Worm (Caenorhabditis elegans) whole organism, L4 larva: ENCODE data around the gene srz-97.
A peak's percentile ranks its signal among the peaks of the same experiment; 100 is the strongest.

ENCODE experiments used
- F10B5.3 ChIP-seq: sonication (generic microtip); optimal IDR thresholded peaks from 2 replicates; lab custom pipeline; 2016; ENCODE audit warnings: mild to moderate bottlenecking, missing genetic modification characterization, missing compliant biosample characterization
- R02D3.7 ChIP-seq: fragments of 150-350 bp; sonication (generic microtip); optimal IDR thresholded peaks from 3 replicates; lab custom pipeline; 2014; ENCODE audit warnings: missing biosample characterization, missing genetic modification characterization
- Y48G9A.11 ChIP-seq: fragments of 200-800 bp; sonication (Bioruptor generic); IDR thresholded peaks from 2 replicates; pipeline ENCODE4 v1.3.6; 2022; ENCODE audit warnings: missing genetic modification reagents, missing genetic modification characterization, missing compliant biosample characterization
- Y75B8A.6 ChIP-seq: fragments of 200-800 bp; sonication (Bioruptor generic); IDR thresholded peaks from 2 replicates; pipeline ENCODE4 v1.3.6; 2022; ENCODE audit warnings: missing genetic modification reagents, missing genetic modification characterization, missing compliant biosample characterization
- aha-1 ChIP-seq: fragments of 150-350 bp; peaks from one replicate; lab custom pipeline; 2014; ENCODE audit warnings: missing biosample characterization, missing genetic modification characterization
- attf-4 ChIP-seq: sonication (generic microtip); optimal IDR thresholded peaks from 3 replicates; lab custom pipeline; 2017; ENCODE audit warnings: missing biosample characterization, missing genetic modification characterization
- ceh-28 ChIP-seq: fragments of 150-350 bp; optimal IDR thresholded peaks from 2 replicates; lab custom pipeline; 2014; ENCODE audit warnings: missing biosample characterization, missing genetic modification reagents, missing genetic modification characterization
- ceh-44 ChIP-seq: fragments of 200-800 bp; sonication (Bioruptor generic); IDR thresholded peaks from 2 replicates; pipeline ENCODE4 v1.3.6; 2022; ENCODE audit warnings: missing genetic modification reagents, missing genetic modification characterization, missing compliant biosample characterization
- ceh-62 ChIP-seq: sonication (generic microtip); optimal IDR thresholded peaks from 2 replicates; lab custom pipeline; 2017; ENCODE audit warnings: missing biosample characterization, missing genetic modification characterization
- ceh-82 ChIP-seq: sonication (generic microtip); optimal IDR thresholded peaks from 2 replicates; lab custom pipeline; 2017; ENCODE audit warnings: missing biosample characterization, missing genetic modification characterization
- cey-2 ChIP-seq: sonication (generic microtip); optimal IDR thresholded peaks from 3 replicates; lab custom pipeline; 2017; ENCODE audit warnings: missing genetic modification characterization, mild to moderate bottlenecking, missing compliant biosample characterization, antibody characterized with exemption, borderline replicate concordance; ENCODE audit not compliant: insufficient read depth
- daf-16 ChIP-seq, 3 experiments: sonication (generic microtip); optimal IDR thresholded peaks; 2 replicates each; lab custom pipeline; 2016 to 2017; ENCODE audit warnings: missing genetic modification characterization in 3 of 3, missing genetic modification reagents in 3 of 3, mild to moderate bottlenecking in 2 of 3, missing compliant biosample characterization in 2 of 3, missing biosample characterization in 1 of 3, moderate library complexity in 1 of 3
- daf-8 ChIP-seq: fragments of 200-800 bp; sonication (Bioruptor generic); IDR thresholded peaks from 2 replicates; pipeline ENCODE4 v1.3.6; 2022; ENCODE audit warnings: missing genetic modification characterization, missing compliant biosample characterization
- dpl-1 ChIP-seq: fragments of 150-350 bp; optimal IDR thresholded peaks from 2 replicates; lab custom pipeline; 2014; ENCODE audit warnings: missing biosample characterization, missing genetic modification reagents, missing genetic modification characterization
- duxl-1 ChIP-seq: sonication (generic microtip); optimal IDR thresholded peaks from 2 replicates; lab custom pipeline; 2016; ENCODE audit warnings: mild to moderate bottlenecking, missing genetic modification characterization, moderate library complexity, missing compliant biosample characterization; ENCODE audit not compliant: poor library complexity
- fkh-10 ChIP-seq: fragments of 150-350 bp; optimal IDR thresholded peaks from 2 replicates; lab custom pipeline; 2014; ENCODE audit warnings: missing biosample characterization, missing genetic modification reagents, missing genetic modification characterization
- fos-1 ChIP-seq: fragments of 150-350 bp; optimal IDR thresholded peaks from 2 replicates; lab custom pipeline; 2014; ENCODE audit warnings: missing biosample characterization, missing genetic modification characterization
- hif-1 ChIP-seq, 2 experiments: sonication (generic microtip); optimal IDR thresholded peaks; 2 replicates each; lab custom pipeline; 2016 to 2017; ENCODE audit warnings: missing compliant biosample characterization in 2 of 2, missing genetic modification characterization in 2 of 2, missing genetic modification reagents in 2 of 2, missing genotype in 2 of 2, mild to moderate bottlenecking in 1 of 2
- lin-15B ChIP-seq: fragments of 150-350 bp; sonication (generic microtip); optimal IDR thresholded peaks from 3 replicates; lab custom pipeline; 2014; ENCODE audit warnings: missing biosample characterization, missing genetic modification characterization
- lin-29 ChIP-seq: fragments of 200-800 bp; sonication (Bioruptor generic); IDR thresholded peaks from 2 replicates; pipeline ENCODE4 v1.3.6; 2022; ENCODE audit warnings: missing genetic modification reagents, missing genetic modification characterization, missing compliant biosample characterization
- lin-39 ChIP-seq: fragments of 150-350 bp; optimal IDR thresholded peaks from 2 replicates; lab custom pipeline; 2014; ENCODE audit warnings: missing biosample characterization, missing genetic modification reagents, missing genetic modification characterization
- madf-9 ChIP-seq: fragments of 200-800 bp; sonication (Bioruptor generic); conservative IDR thresholded peaks from 2 replicates; pipeline ENCODE4 v1.3.6; 2022; ENCODE audit warnings: missing genetic modification reagents, missing genetic modification characterization, missing compliant biosample characterization
- mep-1 ChIP-seq: fragments of 150-350 bp; sonication (generic microtip); optimal IDR thresholded peaks from 3 replicates; lab custom pipeline; 2014; ENCODE audit warnings: missing biosample characterization, missing genetic modification characterization
- nhr-102 ChIP-seq: sonication (generic microtip); optimal IDR thresholded peaks from 2 replicates; lab custom pipeline; 2016; ENCODE audit warnings: mild to moderate bottlenecking, missing genetic modification characterization, moderate library complexity, missing compliant biosample characterization
- nhr-11 ChIP-seq: fragments of 150-350 bp; optimal IDR thresholded peaks from 2 replicates; lab custom pipeline; 2014; ENCODE audit warnings: missing biosample characterization, missing genetic modification characterization
- nhr-76 ChIP-seq: fragments of 150-350 bp; optimal IDR thresholded peaks from 2 replicates; lab custom pipeline; 2014; ENCODE audit warnings: missing biosample characterization, missing genetic modification characterization
- saeg-2 ChIP-seq: fragments of 200-800 bp; sonication (Bioruptor generic); IDR thresholded peaks from 2 replicates; pipeline ENCODE4 v1.3.6; 2022; ENCODE audit warnings: missing genetic modification reagents, missing genetic modification characterization, missing compliant biosample characterization
- set-16 ChIP-seq: fragments of 200-800 bp; sonication (Bioruptor generic); IDR thresholded peaks from 2 replicates; pipeline ENCODE4 v1.3.6; 2022; ENCODE audit warnings: missing genetic modification reagents, missing genetic modification characterization, missing compliant biosample characterization
- skn-1 ChIP-seq: fragments of 150-350 bp; optimal IDR thresholded peaks from 2 replicates; lab custom pipeline; 2014; ENCODE audit warnings: missing biosample characterization, missing genetic modification characterization
- snpc-4 ChIP-seq: fragments of 150-350 bp; optimal IDR thresholded peaks from 2 replicates; lab custom pipeline; 2014; ENCODE audit warnings: missing biosample characterization, missing genetic modification characterization
- spr-1 ChIP-seq: sonication (generic microtip); optimal IDR thresholded peaks from 2 replicates; lab custom pipeline; 2016; ENCODE audit warnings: mild to moderate bottlenecking, missing genetic modification characterization, missing compliant biosample characterization
- spr-3 ChIP-seq: fragments of 200-800 bp; sonication (Bioruptor generic); optimal IDR thresholded peaks from 2 replicates; lab custom pipeline; 2018; ENCODE audit warnings: mild to moderate bottlenecking, missing genetic modification characterization, missing compliant biosample characterization
- tra-1 ChIP-seq: fragments of 200-800 bp; sonication (Bioruptor generic); IDR thresholded peaks from 2 replicates; pipeline ENCODE4 v1.3.6; 2022; ENCODE audit warnings: missing genetic modification reagents, missing genetic modification characterization, missing compliant biosample characterization
- unc-62 ChIP-seq, 3 experiments: fragments of 150-350 bp in 1 of 3; sonication (generic microtip); optimal IDR thresholded peaks in 2 of 3; peaks in 1 of 3; 1 replicate in 1 of 3; 2 replicates in 2 of 3; lab custom pipeline; 2014 to 2017; ENCODE audit warnings: missing biosample characterization in 3 of 3, missing genetic modification characterization in 3 of 3, missing genetic modification reagents in 3 of 3, missing genotype in 1 of 3
- vab-7 ChIP-seq: fragments of 200-800 bp; sonication (Bioruptor generic); IDR thresholded peaks from 2 replicates; pipeline ENCODE4 v1.3.6; 2022; ENCODE audit warnings: missing genetic modification reagents, missing genetic modification characterization, missing compliant biosample characterization
- zfp-3 ChIP-seq: fragments of 200-800 bp; sonication (Bioruptor generic); conservative IDR thresholded peaks from 2 replicates; pipeline ENCODE4 v1.3.6; 2022; ENCODE audit warnings: missing genetic modification reagents, missing genetic modification characterization, missing compliant biosample characterization
- zip-2 ChIP-seq: fragments of 150-350 bp; optimal IDR thresholded peaks from 2 replicates; lab custom pipeline; 2014; ENCODE audit warnings: missing biosample characterization, missing genetic modification characterization
- ztf-11 ChIP-seq: fragments of 150-350 bp; optimal IDR thresholded peaks from 2 replicates; lab custom pipeline; 2014; ENCODE audit warnings: missing biosample characterization, missing genetic modification characterization
- ztf-7 ChIP-seq: fragments of 150-350 bp; optimal IDR thresholded peaks from 2 replicates; lab custom pipeline; 2014; ENCODE audit warnings: missing biosample characterization, missing genetic modification characterization

srz-97 gene

DNA sequence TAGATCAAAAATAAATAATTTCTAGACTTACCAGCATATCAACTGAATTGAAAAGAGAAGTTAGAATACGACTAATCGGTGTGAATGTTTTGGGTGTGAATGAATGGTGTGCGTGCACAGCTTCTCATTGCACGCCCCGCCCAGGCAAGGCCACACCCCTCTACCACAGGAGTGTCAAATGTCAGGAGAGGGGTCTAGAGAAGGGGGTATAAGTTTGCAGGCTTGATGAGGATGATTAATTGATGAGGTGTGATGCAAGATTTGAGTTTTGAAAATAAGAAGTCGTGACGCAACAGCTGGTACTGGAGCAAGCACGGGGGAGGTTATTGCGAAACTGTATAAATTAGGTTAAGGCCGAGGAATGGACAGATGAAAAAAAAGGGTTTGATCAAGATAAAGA, 35.8 kb downstream of the srz-97 start, which contains the start of gene egl-1:
Gene egl-1 (minus strand): TSS at position 101 of the 400 bp plus-strand sequence.
- TF ChIP-seq ceh-44 (no peak), fos-1 (tag; lab: Kevin White, UChicago) (no peak), mep-1 (no peak), zfp-3 (no peak), spr-3 (GFP tag; lab: Kevin White, UChicago) (no peak), daf-16 (GFP tag; optimal IDR thresholded peaks at IDR 0.05; lab: Kevin White, UChicago) (no peak), daf-16 (tag; optimal IDR thresholded peaks at IDR 0.05; lab: Kevin White, UChicago) (no peak), nhr-76 (no peak), saeg-2 (GFP tag; lab: Robert Waterston, UW) (no peak), cey-2 (tag; lab: Kevin White, UChicago) (no peak), nhr-11 (tag; lab: Kevin White, UChicago) (no peak), zip-2 (tag; lab: Kevin White, UChicago) (no peak), Y48G9A.11 (GFP tag; lab: Robert Waterston, UW) (no peak)
- TF ChIP-seq, all 104 proteins: peak for 0

DNA sequence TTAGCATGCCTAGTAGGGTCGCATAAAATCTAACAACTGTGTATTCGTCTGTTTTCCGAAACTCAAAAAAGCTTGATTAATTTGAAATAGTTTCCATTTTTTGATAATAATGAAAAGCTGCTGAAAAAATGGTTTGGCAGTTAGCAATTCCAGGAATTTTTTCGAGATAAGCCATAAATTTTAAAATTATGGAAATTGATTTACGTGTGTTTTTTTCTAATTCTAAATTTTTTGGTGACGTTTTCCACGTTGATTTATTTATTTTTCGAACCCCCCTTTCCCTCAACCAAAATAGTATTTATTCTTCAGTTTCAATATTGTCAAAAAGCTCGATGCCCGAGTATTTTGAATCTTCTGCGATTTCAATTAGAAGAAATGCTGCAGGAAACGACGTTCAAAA, 39.2 kb downstream of the srz-97 start, which contains the start of gene F23B12.1:
Gene F23B12.1 (plus strand): TSS at position 301 of the 400 bp plus-strand sequence.
- TF ChIP-seq mep-1 (no peak), unc-62 (GFP tag; optimal IDR thresholded peaks at IDR 0.05 in 1 of 2; lab: Kevin White, UChicago) (peak in 1 of 2 experiments; percentile 29), unc-62 (tag; optimal IDR thresholded peaks at IDR 0.05; lab: Kevin White, UChicago) (no peak)

DNA sequence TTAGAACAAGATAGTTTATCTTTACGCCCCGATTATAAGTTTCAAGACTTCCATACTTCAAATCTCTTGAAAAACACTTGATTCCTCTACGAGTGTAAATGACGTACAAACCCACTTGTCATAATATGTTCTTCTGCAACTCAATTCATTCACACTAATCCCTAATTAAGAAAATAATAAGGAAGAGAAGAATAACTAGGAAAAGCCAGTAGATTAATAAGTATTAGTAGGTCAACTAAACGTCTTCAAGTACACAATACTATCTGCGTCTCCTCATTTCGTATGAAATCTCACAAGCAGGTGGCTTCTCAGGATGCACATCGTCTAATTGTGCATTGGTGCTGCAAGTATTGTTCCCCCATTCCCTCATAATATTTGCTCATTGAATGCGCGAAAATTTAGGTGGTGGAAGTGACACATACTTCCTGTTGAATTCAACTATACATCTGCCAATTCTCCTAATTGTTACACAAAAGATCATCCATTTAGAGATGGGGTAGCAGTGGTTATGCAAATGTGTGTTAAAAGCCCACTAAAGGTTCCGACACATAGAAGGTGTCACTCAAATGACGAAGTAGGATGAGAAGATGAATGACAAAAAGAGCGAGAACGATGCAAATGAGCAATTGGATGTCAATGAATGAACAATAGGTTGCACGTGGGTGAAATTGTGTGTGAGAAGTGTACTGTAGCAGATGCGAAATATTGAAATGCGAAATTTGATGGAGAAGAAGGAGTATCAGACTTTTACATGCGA, 40.8 kb downstream of the srz-97 start:
- TF ChIP-seq Y75B8A.6 (GFP tag; lab: Robert Waterston, UW), result no peak
- no peak for TF ChIP-seq lin-15B (tag; lab: Kevin White, UChicago)
- TF ChIP-seq ceh-62 (tag; lab: Kevin White, UChicago), result no peak
- peak in 1 of 2 experiments; percentile 99 for TF ChIP-seq unc-62 (GFP tag; optimal IDR thresholded peaks at IDR 0.05 in 1 of 2; lab: Kevin White, UChicago)
- TF ChIP-seq unc-62 (tag; optimal IDR thresholded peaks at IDR 0.05; lab: Kevin White, UChicago), result no peak
- TF ChIP-seq ztf-11, result no peak
- peak; percentile 30 for TF ChIP-seq aha-1 (tag; lab: Kevin White, UChicago)

DNA sequence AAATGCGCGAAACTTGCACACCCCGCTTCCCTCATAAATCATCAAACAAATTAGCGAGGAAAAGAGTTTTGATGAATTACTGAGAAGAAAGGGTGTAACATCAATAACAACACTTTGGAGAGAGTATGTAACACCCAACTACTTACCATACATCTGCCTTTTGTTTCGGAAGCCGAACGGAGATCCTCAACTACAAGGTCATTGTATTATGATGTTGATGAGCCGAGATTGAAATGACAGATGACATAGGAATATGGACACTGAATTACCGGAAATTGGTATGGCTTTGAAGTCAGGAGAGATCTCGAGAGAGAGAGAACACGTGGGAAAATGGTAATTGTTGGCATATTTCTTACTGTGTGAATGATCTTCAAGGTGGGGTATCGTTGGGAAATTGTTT, 42.0 kb downstream of the srz-97 start:
- no peak for TF ChIP-seq lin-39
- TF ChIP-seq R02D3.7 (tag; lab: Kevin White, UChicago), result no peak
- TF ChIP-seq unc-62 (GFP tag; optimal IDR thresholded peaks at IDR 0.05 in 1 of 2; lab: Kevin White, UChicago), result peak in 1 of 2 experiments; percentile 63
- TF ChIP-seq unc-62 (tag; optimal IDR thresholded peaks at IDR 0.05; lab: Kevin White, UChicago), result no peak
- no peak for TF ChIP-seq zip-2 (tag; lab: Kevin White, UChicago)

DNA sequence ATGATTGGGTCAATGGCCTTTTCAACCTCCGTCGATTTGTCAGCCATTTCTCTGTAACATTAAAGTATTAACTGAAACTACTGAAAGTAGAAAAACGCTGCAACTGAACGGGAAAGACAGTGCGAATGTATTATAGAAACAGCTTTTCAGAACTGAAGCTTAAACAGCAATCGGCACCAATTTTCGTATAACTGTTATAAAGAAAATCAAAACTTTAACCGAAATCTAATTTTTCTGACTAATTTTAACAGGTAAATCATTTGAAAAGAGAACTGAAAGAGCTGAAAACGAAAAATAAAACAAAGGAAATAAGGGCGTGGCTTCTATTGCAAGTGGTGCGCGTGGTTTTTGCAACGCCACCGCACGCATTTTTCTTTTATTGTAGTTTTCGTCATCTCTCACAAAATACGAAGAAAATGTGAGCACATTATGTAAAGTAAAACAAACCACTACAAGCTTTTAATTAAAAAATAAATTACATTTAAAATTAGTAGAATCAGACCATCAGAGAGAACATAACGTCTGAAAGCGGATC, 43.0 kb downstream of the srz-97 start, which contains the start of gene rrsr-1:
Gene rrsr-1 (minus strand): TSS at position 51 of the 535 bp plus-strand sequence.
- no peak for TF ChIP-seq ztf-7 (tag; lab: Kevin White, UChicago)
- no peak for TF ChIP-seq lin-29
- TF ChIP-seq madf-9 (GFP tag; lab: Robert Waterston, UW), result no peak
- TF ChIP-seq duxl-1 (tag; lab: Kevin White, UChicago), result no peak
- TF ChIP-seq set-16, result no peak
- TF ChIP-seq skn-1, result no peak
- no peak for TF ChIP-seq R02D3.7 (tag; lab: Kevin White, UChicago)
- no peak for TF ChIP-seq spr-1 (tag; lab: Kevin White, UChicago)
- no peak for TF ChIP-seq ceh-82 (tag; lab: Kevin White, UChicago)
- TF ChIP-seq F10B5.3 (tag; lab: Kevin White, UChicago), result no peak
- TF ChIP-seq nhr-102, result no peak
- no peak for TF ChIP-seq attf-4
- TF ChIP-seq ceh-44, result no peak
- TF ChIP-seq zfp-3, result no peak
- TF ChIP-seq daf-8 (GFP tag; lab: Robert Waterston, UW), result no peak
- no peak for TF ChIP-seq spr-3 (GFP tag; lab: Kevin White, UChicago)
- TF ChIP-seq hif-1 (tag; optimal IDR thresholded peaks at IDR 0.05; lab: Kevin White, UChicago), result no peak
- TF ChIP-seq ceh-28 (tag; lab: Kevin White, UChicago), result no peak
- no peak for TF ChIP-seq lin-15B (tag; lab: Kevin White, UChicago)
- no peak for TF ChIP-seq snpc-4 (tag; lab: Kevin White, UChicago)
- no peak for TF ChIP-seq tra-1 (GFP tag; lab: Robert Waterston, UW)
- no peak for TF ChIP-seq unc-62 (GFP tag; optimal IDR thresholded peaks at IDR 0.05 in 1 of 2; lab: Kevin White, UChicago)
- no peak for TF ChIP-seq unc-62 (tag; optimal IDR thresholded peaks at IDR 0.05; lab: Kevin White, UChicago)
- no peak for TF ChIP-seq lin-39
- no peak for TF ChIP-seq fkh-10 (GFP tag; lab: Kevin White, UChicago)
- TF ChIP-seq vab-7, result no peak
- TF ChIP-seq dpl-1 (GFP tag; lab: Kevin White, UChicago), result peak; percentile 29
